Worm (Caenorhabditis elegans) whole organism, young adult: ENCODE data around the gene chup-1.

ENCODE experiments used
- F39B2.1 ChIP-seq: fragments of 200-800 bp; sonication (Bioruptor generic); IDR thresholded peaks from 2 replicates; pipeline ENCODE4 v1.3.6; 2022; ENCODE audit warnings: missing genetic modification reagents, missing genetic modification characterization, missing compliant biosample characterization
- F57C9.4 ChIP-seq: sonication (generic microtip); optimal IDR thresholded peaks from 2 replicates; lab custom pipeline; 2017; ENCODE audit warnings: mild to moderate bottlenecking, missing genetic modification characterization, missing compliant biosample characterization
- ama-1 ChIP-seq, 3 experiments: fragments of 150-350 bp in 1 of 3; sonication (generic microtip) in 2 of 3; optimal IDR thresholded peaks; 2 replicates each; lab custom pipeline; 2014 to 2018; ENCODE audit warnings: missing biosample characterization in 2 of 3, missing genetic modification characterization in 2 of 3, missing genetic modification reagents in 2 of 3
- attf-5 ChIP-seq: fragments of 200-800 bp; sonication (Bioruptor generic); optimal IDR thresholded peaks from 2 replicates; lab custom pipeline; 2018; ENCODE audit warnings: mild to moderate bottlenecking, missing genetic modification characterization, missing compliant biosample characterization
- ccch-3 ChIP-seq: fragments of 200-800 bp; sonication (Bioruptor generic); optimal IDR thresholded peaks from 2 replicates; lab custom pipeline; 2018; ENCODE audit warnings: mild to moderate bottlenecking, missing genetic modification characterization, missing compliant biosample characterization
- dpl-1 ChIP-seq: fragments of 150-350 bp; optimal IDR thresholded peaks from 2 replicates; lab custom pipeline; 2014; ENCODE audit warnings: missing biosample characterization, missing genetic modification reagents, missing genetic modification characterization
- egl-44 ChIP-seq: fragments of 200-800 bp; sonication (Bioruptor generic); IDR thresholded peaks from 2 replicates; pipeline ENCODE4 v1.3.6; 2022; ENCODE audit warnings: missing genetic modification reagents, missing genetic modification characterization, missing compliant biosample characterization
- lin-26 ChIP-seq: fragments of 200-800 bp; sonication (Bioruptor generic); IDR thresholded peaks from 2 replicates; pipeline ENCODE4 v1.3.6; 2022; ENCODE audit warnings: missing genetic modification reagents, missing genetic modification characterization, missing compliant biosample characterization
- madf-10 ChIP-seq: sonication (generic microtip); optimal IDR thresholded peaks from 2 replicates; lab custom pipeline; 2016; ENCODE audit warnings: mild to moderate bottlenecking, missing genetic modification characterization, missing compliant biosample characterization
- pbrm-1 ChIP-seq: fragments of 200-800 bp; sonication (Bioruptor generic); IDR thresholded peaks from 2 replicates; pipeline ENCODE4 v1.3.6; 2022; ENCODE audit warnings: missing genetic modification reagents, missing genetic modification characterization, missing compliant biosample characterization
- rcor-1 ChIP-seq: fragments of 200-800 bp; sonication (Bioruptor generic); IDR thresholded peaks from 2 replicates; pipeline ENCODE4 v1.3.6; 2022; ENCODE audit warnings: missing genetic modification reagents, missing genetic modification characterization, missing compliant biosample characterization
- tbx-9 ChIP-seq: sonication (generic microtip); optimal IDR thresholded peaks from 2 replicates; lab custom pipeline; 2016; ENCODE audit warnings: borderline replicate concordance, missing genetic modification characterization, inconsistent platforms, missing compliant biosample characterization
- tlf-1 ChIP-seq: fragments of 200-800 bp; sonication (Bioruptor generic); optimal IDR thresholded peaks from 2 replicates; lab custom pipeline; 2018; ENCODE audit warnings: mild to moderate bottlenecking, missing genetic modification characterization, missing compliant biosample characterization
- unc-130 ChIP-seq: sonication (generic microtip); optimal IDR thresholded peaks from 2 replicates; lab custom pipeline; 2016; ENCODE audit warnings: missing genetic modification reagents, missing genetic modification characterization, missing compliant biosample characterization

ce11 chrX:8799925-8800324, 8.0 kb downstream of the chup-1 start:
- no peak for TF ChIP-seq attf-5 (GFP tag; lab: Kevin White, UChicago)
- TF ChIP-seq tlf-1 (GFP tag; lab: Kevin White, UChicago): no peak
- TF ChIP-seq lin-26 (GFP tag; lab: Robert Waterston, UW): no peak
- no peak for TF ChIP-seq rcor-1 (GFP tag; lab: Robert Waterston, UW)
- no peak for TF ChIP-seq pbrm-1 (GFP tag; lab: Robert Waterston, UW)
- no peak for TF ChIP-seq madf-10
- TF ChIP-seq unc-130 (GFP tag; lab: Kevin White, UChicago): no peak
- TF ChIP-seq F57C9.4: no peak
- no peak for TF ChIP-seq dpl-1 (GFP tag; lab: Kevin White, UChicago)
- TF ChIP-seq ama-1 (optimal IDR thresholded peaks at IDR 0.05; lab: Kevin White, UChicago): no peak
- TF ChIP-seq ama-1 (GFP tag; optimal IDR thresholded peaks at IDR 0.05; lab: Kevin White, UChicago): no peak
- TF ChIP-seq tbx-9 (tag; lab: Kevin White, UChicago): no peak
- TF ChIP-seq ccch-3 (GFP tag; lab: Kevin White, UChicago): no peak
- no peak for TF ChIP-seq egl-44 (GFP tag; lab: Robert Waterston, UW)
- TF ChIP-seq F39B2.1: no peak
